Worm (Caenorhabditis elegans): Measurements from ENCODE around the gene Y51A2D.21.

DNA sequence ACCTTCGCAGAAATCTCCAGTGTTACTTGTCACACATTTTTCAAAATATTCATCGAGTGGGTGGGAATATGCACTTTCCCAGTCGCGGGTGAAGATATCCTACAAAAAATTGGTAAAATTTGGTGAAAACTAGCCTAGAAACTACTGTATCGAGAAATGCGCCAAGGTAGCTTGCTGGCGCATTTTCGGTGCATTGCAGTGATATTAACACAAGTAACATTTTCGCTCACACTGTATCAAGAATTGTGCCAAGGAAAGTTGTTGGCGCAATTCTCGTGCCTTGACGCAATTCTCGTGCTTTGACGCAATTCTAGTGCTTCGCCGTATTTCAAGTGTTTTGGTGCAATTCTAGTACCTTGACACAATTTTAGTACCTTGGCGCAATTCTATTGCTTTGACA, 1.6 kb downstream of the Y51A2D.21 start:
- TF ChIP-seq pax-1 (tag; optimal IDR thresholded peaks at IDR 0.05) (no peak), ceh-9 (tag; optimal IDR thresholded peaks at IDR 0.05) (no peak), unc-3 (GFP tag; conservative IDR thresholded peaks at IDR 0.05) (no peak), unc-3 (tag; optimal IDR thresholded peaks at IDR 0.05) (no peak), elt-2 (tag; optimal IDR thresholded peaks at IDR 0.05) (no peak), sox-2 (GFP tag; IDR thresholded peaks at IDR 0.05) (no peak), Y22D7AL.16 (tag; optimal IDR thresholded peaks at IDR 0.05) (no peak), pqm-1 (tag; optimal IDR thresholded peaks at IDR 0.05) (no peak), ceh-19 (GFP tag; optimal IDR thresholded peaks at IDR 0.05) (no peak), fkh-10 (GFP tag; optimal IDR thresholded peaks at IDR 0.05) (no peak), ceh-18 (tag; optimal IDR thresholded peaks at IDR 0.05) (no peak), pha-4 (tag; optimal IDR thresholded peaks at IDR 0.05) (no peak), pha-2 (tag; optimal IDR thresholded peaks at IDR 0.05) (no peak), unc-86 (tag; optimal IDR thresholded peaks at IDR 0.05) (no peak), ceh-31 (tag; optimal IDR thresholded peaks at IDR 0.05) (no peak)

Data from whole organism, late embryonic.